Worm (Caenorhabditis elegans): ENCODE measurements around the gene K02E2.8.
A peak's percentile ranks its signal among the peaks of the same experiment; 100 is the strongest.

Gene K02E2.8

ce11 chrV:20383065-20383609 lies 16.4 kb upstream of the K02E2.8 start, which contains the start of gene K02E2.11:
K02E2.11 (plus strand) TSS chrV:20383315.
- no peak for TF ChIP-seq sma-9 (GFP tag; optimal IDR thresholded peaks at IDR 0.05)
- no peak for TF ChIP-seq sma-9 (tag; optimal IDR thresholded peaks at IDR 0.05)
- no peak for TF ChIP-seq nhr-77 (tag; optimal IDR thresholded peaks at IDR 0.05)
- peak; percentile 9 for TF ChIP-seq zag-1 (tag; optimal IDR thresholded peaks at IDR 0.05)
- TF ChIP-seq ZK546.5 (tag; optimal IDR thresholded peaks at IDR 0.05): no peak
- TF ChIP-seq mab-5 (tag; optimal IDR thresholded peaks at IDR 0.05): no peak
- peak; percentile 3 for TF ChIP-seq gmeb-1 (tag; optimal IDR thresholded peaks at IDR 0.05)
- TF ChIP-seq R02D3.7 (tag; optimal IDR thresholded peaks at IDR 0.05): no peak
- TF ChIP-seq nhr-25 (tag; optimal IDR thresholded peaks at IDR 0.05): no peak
- TF ChIP-seq lsy-2 (tag; optimal IDR thresholded peaks at IDR 0.05): peak in 1 of 2 experiments; percentile 60
- TF ChIP-seq F13H6.1 (tag; optimal IDR thresholded peaks at IDR 0.05): peak; percentile 68
- TF ChIP-seq elt-1 (tag; optimal IDR thresholded peaks at IDR 0.05): no peak
- no peak for TF ChIP-seq nhr-11 (tag; optimal IDR thresholded peaks at IDR 0.05)
- peak; percentile 98 for TF ChIP-seq crh-2 (tag; optimal IDR thresholded peaks at IDR 0.05)
- no peak for TF ChIP-seq Y55F3AM.14 (GFP tag; optimal IDR thresholded peaks at IDR 0.05)
- TF ChIP-seq ztf-1 (GFP tag; conservative IDR thresholded peaks at IDR 0.05): no peak
- peak; percentile 3 for TF ChIP-seq lin-13 (GFP tag; optimal IDR thresholded peaks at IDR 0.05)
- TF ChIP-seq lin-39 (tag; optimal IDR thresholded peaks at IDR 0.05): no peak
- no peak for TF ChIP-seq unc-62 (GFP tag; optimal IDR thresholded peaks at IDR 0.05)
- TF ChIP-seq skn-1 (tag; optimal IDR thresholded peaks at IDR 0.05): no peak
- TF ChIP-seq nhr-10 (tag; optimal IDR thresholded peaks at IDR 0.05): no peak
- TF ChIP-seq ceh-82 (tag; optimal IDR thresholded peaks at IDR 0.05): no peak
- no peak for TF ChIP-seq egl-27 (tag; optimal IDR thresholded peaks at IDR 0.05)
- TF ChIP-seq elt-3 (tag; optimal IDR thresholded peaks at IDR 0.05): no peak
- peak; percentile 12 for TF ChIP-seq fos-1 (tag; optimal IDR thresholded peaks at IDR 0.05)
- TF ChIP-seq nhr-237 (tag; optimal IDR thresholded peaks at IDR 0.05): no peak
- TF ChIP-seq nhr-129 (tag; optimal IDR thresholded peaks at IDR 0.05): peak; percentile 65
- no peak for TF ChIP-seq peb-1 (tag; optimal IDR thresholded peaks at IDR 0.05)
- peak; percentile 39 for TF ChIP-seq sma-3 (GFP tag; optimal IDR thresholded peaks at IDR 0.05)
- no peak for TF ChIP-seq alr-1 (tag; optimal IDR thresholded peaks at IDR 0.05)
- TF ChIP-seq ceh-16 (tag; optimal IDR thresholded peaks at IDR 0.05): no peak
- TF ChIP-seq unc-55 (GFP tag; optimal IDR thresholded peaks at IDR 0.05): peak; percentile 67
- TF ChIP-seq lin-11 (tag; optimal IDR thresholded peaks at IDR 0.05): no peak
- no peak for TF ChIP-seq dmd-4 (tag; optimal IDR thresholded peaks at IDR 0.05)
- no peak for TF ChIP-seq nhr-6 (tag; optimal IDR thresholded peaks at IDR 0.05)
- TF ChIP-seq sem-4 (tag; optimal IDR thresholded peaks at IDR 0.05): no peak
- no peak for TF ChIP-seq ama-1 (optimal IDR thresholded peaks at IDR 0.05)
- TF ChIP-seq ztf-4 (tag; optimal IDR thresholded peaks at IDR 0.05): no peak
- no peak for TF ChIP-seq aly-2 (tag; optimal IDR thresholded peaks at IDR 0.05)
- TF ChIP-seq unc-39 (tag; optimal IDR thresholded peaks at IDR 0.05): no peak
- peak; percentile 80 for TF ChIP-seq C34F6.9 (tag; optimal IDR thresholded peaks at IDR 0.05)
- no peak for TF ChIP-seq nhr-23 (tag; optimal IDR thresholded peaks at IDR 0.05)
- TF ChIP-seq blmp-1 (tag; optimal IDR thresholded peaks at IDR 0.05; ENCODE audit: insufficient read depth): no peak
- TF ChIP-seq mbf-1 (tag; optimal IDR thresholded peaks at IDR 0.05): no peak
- peak; percentile 18 to 33 for TF ChIP-seq mdl-1 (tag; optimal IDR thresholded peaks at IDR 0.05)
- no peak for TF ChIP-seq snpc-4 (tag; optimal IDR thresholded peaks at IDR 0.05)
- no peak for TF ChIP-seq nhr-12 (tag; optimal IDR thresholded peaks at IDR 0.05)
- TF ChIP-seq ztf-11 (tag; optimal IDR thresholded peaks at IDR 0.05): no peak
- no peak for TF ChIP-seq nhr-21 (tag; optimal IDR thresholded peaks at IDR 0.05)

Measured in whole organism, L2 larva.